Worm (Caenorhabditis elegans) whole organism, young adult: ENCODE measurements around the gene F52C9.3.

ENCODE experiments used
- B0035.1 ChIP-seq: sonication (generic microtip); optimal IDR thresholded peaks from 2 replicates; lab custom pipeline; 2016; ENCODE audit warnings: missing genetic modification characterization, mild to moderate bottlenecking, missing compliant biosample characterization, missing genotype, missing genetic modification reagents
- B0336.3 ChIP-seq: fragments of 200-800 bp; sonication (Bioruptor generic); IDR thresholded peaks from 2 replicates; pipeline ENCODE4 v1.3.6; 2022; ENCODE audit warnings: missing genetic modification characterization, missing compliant biosample characterization
- C17E4.6 ChIP-seq: fragments of 200-800 bp; sonication (Bioruptor generic); IDR thresholded peaks from 2 replicates; pipeline ENCODE4 v1.3.6; 2022; ENCODE audit warnings: missing genetic modification reagents, missing genetic modification characterization, missing compliant biosample characterization
- D2030.7 ChIP-seq: fragments of 200-800 bp; sonication (Bioruptor generic); IDR thresholded peaks from 2 replicates; pipeline ENCODE4 v1.3.6; 2022; ENCODE audit warnings: missing genetic modification reagents, missing genetic modification characterization, missing compliant biosample characterization
- F10E7.11 ChIP-seq: sonication (generic microtip); optimal IDR thresholded peaks from 2 replicates; lab custom pipeline; 2017; ENCODE audit warnings: mild to moderate bottlenecking, missing genetic modification characterization, moderate library complexity, missing compliant biosample characterization
- F22D6.2 ChIP-seq: sonication (generic microtip); optimal IDR thresholded peaks from 2 replicates; lab custom pipeline; 2016; ENCODE audit warnings: mild to moderate bottlenecking, missing genetic modification characterization, missing compliant biosample characterization
- F55B11.4 ChIP-seq: sonication (generic microtip); optimal IDR thresholded peaks from 2 replicates; lab custom pipeline; 2016; ENCODE audit warnings: missing compliant biosample characterization, missing genetic modification characterization, borderline replicate concordance; ENCODE audit not compliant: insufficient read depth
- K12H6.12 ChIP-seq: fragments of 200-800 bp; sonication (Bioruptor generic); optimal IDR thresholded peaks from 2 replicates; lab custom pipeline; 2018; ENCODE audit warnings: mild to moderate bottlenecking, missing genetic modification characterization, missing compliant biosample characterization
- T07F8.4 ChIP-seq: sonication (generic microtip); optimal IDR thresholded peaks from 2 replicates; lab custom pipeline; 2016; ENCODE audit warnings: mild to moderate bottlenecking, missing genetic modification characterization, moderate library complexity, missing compliant biosample characterization
- Y53G8AR.9 ChIP-seq: fragments of 200-800 bp; sonication (Bioruptor generic); conservative IDR thresholded peaks from 2 replicates; pipeline ENCODE4 v1.3.6; 2022; ENCODE audit warnings: missing genetic modification reagents, missing genetic modification characterization, missing compliant biosample characterization
- Y95B8A.8 ChIP-seq: fragments of 200-800 bp; sonication (Bioruptor generic); IDR thresholded peaks from 2 replicates; pipeline ENCODE4 v1.3.6; 2022; ENCODE audit warnings: missing genetic modification reagents, missing genetic modification characterization, missing compliant biosample characterization
- ZK185.1 ChIP-seq: sonication (generic microtip); optimal IDR thresholded peaks from 2 replicates; lab custom pipeline; 2016; ENCODE audit warnings: mild to moderate bottlenecking, missing genetic modification characterization, missing compliant biosample characterization; ENCODE audit not compliant: poor library complexity, severe bottlenecking
- aptf-2 ChIP-seq: fragments of 200-800 bp; sonication (Bioruptor generic); conservative IDR thresholded peaks from 2 replicates; pipeline ENCODE4 v1.3.6; 2022; ENCODE audit warnings: missing genetic modification reagents, missing genetic modification characterization, missing compliant biosample characterization
- atf-7 ChIP-seq: sonication (generic microtip); optimal IDR thresholded peaks from 2 replicates; lab custom pipeline; 2017; ENCODE audit warnings: mild to moderate bottlenecking, missing genetic modification characterization, missing compliant biosample characterization
- attf-5 ChIP-seq: fragments of 200-800 bp; sonication (Bioruptor generic); optimal IDR thresholded peaks from 2 replicates; lab custom pipeline; 2018; ENCODE audit warnings: mild to moderate bottlenecking, missing genetic modification characterization, missing compliant biosample characterization
- bed-2 ChIP-seq: fragments of 200-800 bp; sonication (Bioruptor generic); IDR thresholded peaks from 2 replicates; pipeline ENCODE4 v1.3.6; 2022; ENCODE audit warnings: missing genetic modification reagents, missing genetic modification characterization, missing compliant biosample characterization
- cebp-1 ChIP-seq, 2 experiments: fragments of 200-800 bp in 1 of 2; sonication (Bioruptor generic) in 1 of 2; sonication (generic microtip) in 1 of 2; IDR thresholded peaks in 1 of 2; optimal IDR thresholded peaks in 1 of 2; 2 replicates each; pipeline versions ENCODE4 v1.3.6 to Lab custom; 2017 to 2022; ENCODE audit warnings: missing compliant biosample characterization in 2 of 2, missing genetic modification characterization in 2 of 2, mild to moderate bottlenecking in 1 of 2, missing genetic modification reagents in 1 of 2, moderate library complexity in 1 of 2
- ceh-58 ChIP-seq: fragments of 200-800 bp; sonication (Bioruptor generic); IDR thresholded peaks from 2 replicates; pipeline ENCODE4 v1.3.6; 2022; ENCODE audit warnings: missing genetic modification characterization, missing compliant biosample characterization
- chd-7 ChIP-seq: sonication (generic microtip); optimal IDR thresholded peaks from 2 replicates; lab custom pipeline; 2016; ENCODE audit warnings: mild to moderate bottlenecking, missing genetic modification characterization, moderate library complexity, missing compliant biosample characterization
- dpl-1 ChIP-seq: fragments of 150-350 bp; optimal IDR thresholded peaks from 2 replicates; lab custom pipeline; 2014; ENCODE audit warnings: missing biosample characterization, missing genetic modification reagents, missing genetic modification characterization
- egl-18 ChIP-seq: fragments of 200-800 bp; sonication (Bioruptor generic); IDR thresholded peaks from 2 replicates; pipeline ENCODE4 v1.3.6; 2022; ENCODE audit warnings: missing genetic modification reagents, missing genetic modification characterization, missing compliant biosample characterization
- ets-4 ChIP-seq: fragments of 200-800 bp; sonication (Bioruptor generic); optimal IDR thresholded peaks from 2 replicates; lab custom pipeline; 2018; ENCODE audit warnings: mild to moderate bottlenecking, missing genetic modification characterization, missing compliant biosample characterization
- him-1 ChIP-seq: sonication (generic microtip); optimal IDR thresholded peaks from 2 replicates; lab custom pipeline; 2016; ENCODE audit warnings: missing genotype, missing genetic modification reagents, missing genetic modification characterization, missing compliant biosample characterization
- hmg-20 ChIP-seq: fragments of 200-800 bp; sonication (Bioruptor generic); IDR thresholded peaks from 2 replicates; pipeline ENCODE4 v1.3.6; 2022; ENCODE audit warnings: missing genetic modification reagents, missing genetic modification characterization, missing compliant biosample characterization
- hsf-1 ChIP-seq: fragments of 200-800 bp; sonication (Bioruptor generic); IDR thresholded peaks from 2 replicates; pipeline ENCODE4 v1.3.6; 2022; ENCODE audit warnings: missing genetic modification reagents, missing genetic modification characterization, missing compliant biosample characterization
- lag-1 ChIP-seq: fragments of 200-800 bp; sonication (Bioruptor generic); IDR thresholded peaks from 2 replicates; pipeline ENCODE4 v1.3.6; 2022; ENCODE audit warnings: missing genetic modification reagents, missing genetic modification characterization, missing compliant biosample characterization
- lin-35 ChIP-seq, 3 experiments: fragments of 150-350 bp in 2 of 3; sonication (generic microtip) in 1 of 3; optimal IDR thresholded peaks; 2 replicates each; lab custom pipeline; 2014 to 2018; ENCODE audit warnings: missing biosample characterization in 3 of 3, missing genetic modification characterization in 3 of 3, missing genetic modification reagents in 3 of 3
- lin-40 ChIP-seq: sonication (generic microtip); optimal IDR thresholded peaks from 2 replicates; lab custom pipeline; 2016; ENCODE audit warnings: missing genetic modification characterization, mild to moderate bottlenecking, missing compliant biosample characterization, missing genotype, missing genetic modification reagents
- madf-10 ChIP-seq: sonication (generic microtip); optimal IDR thresholded peaks from 2 replicates; lab custom pipeline; 2016; ENCODE audit warnings: mild to moderate bottlenecking, missing genetic modification characterization, missing compliant biosample characterization
- madf-8 ChIP-seq: fragments of 200-800 bp; sonication (Bioruptor generic); conservative IDR thresholded peaks from 2 replicates; pipeline ENCODE4 v1.3.6; 2022; ENCODE audit warnings: missing genetic modification reagents, missing genetic modification characterization, missing compliant biosample characterization
- nfya-1 ChIP-seq: sonication (generic microtip); optimal IDR thresholded peaks from 2 replicates; lab custom pipeline; 2017; ENCODE audit warnings: antibody characterized with exemption, missing compliant biosample characterization, missing genetic modification characterization, borderline replicate concordance; ENCODE audit not compliant: insufficient read depth
- nfyb-1 ChIP-seq: fragments of 200-800 bp; sonication (Bioruptor generic); IDR thresholded peaks from 2 replicates; pipeline ENCODE4 v1.3.6; 2022; ENCODE audit warnings: missing genetic modification reagents, missing genetic modification characterization, missing compliant biosample characterization
- nhr-120 ChIP-seq: fragments of 200-800 bp; sonication (Bioruptor generic); IDR thresholded peaks from 2 replicates; pipeline ENCODE4 v1.3.6; 2022; ENCODE audit warnings: missing genetic modification characterization, missing compliant biosample characterization
- pha-4 ChIP-seq: fragments of 150-350 bp; sonication (generic microtip); optimal IDR thresholded peaks from 2 replicates; lab custom pipeline; 2014; ENCODE audit warnings: missing biosample characterization, missing genetic modification reagents, missing genetic modification characterization
- rcor-1 ChIP-seq: fragments of 200-800 bp; sonication (Bioruptor generic); IDR thresholded peaks from 2 replicates; pipeline ENCODE4 v1.3.6; 2022; ENCODE audit warnings: missing genetic modification reagents, missing genetic modification characterization, missing compliant biosample characterization
- sea-2 ChIP-seq: fragments of 200-800 bp; sonication (Bioruptor generic); IDR thresholded peaks from 2 replicates; pipeline ENCODE4 v1.3.6; 2022; ENCODE audit warnings: missing genetic modification characterization, missing compliant biosample characterization
- snpc-4 ChIP-seq, 5 experiments: fragments of 150-350 bp in 1 of 5; sonication (generic microtip) in 4 of 5; optimal IDR thresholded peaks; 2 replicates each; lab custom pipeline; 2014 to 2018; ENCODE audit warnings: missing genetic modification characterization in 5 of 5, missing biosample characterization in 3 of 5, antibody characterized with exemption in 2 of 5, mild to moderate bottlenecking in 2 of 5, missing compliant biosample characterization in 2 of 5, missing genotype in 2 of 5, moderate library complexity in 2 of 5, missing genetic modification reagents in 1 of 5
- somi-1 ChIP-seq: fragments of 200-800 bp; sonication (Bioruptor generic); optimal IDR thresholded peaks from 2 replicates; lab custom pipeline; 2018; ENCODE audit warnings: mild to moderate bottlenecking, missing genetic modification characterization, missing compliant biosample characterization
- tbp1 ChIP-seq: fragments of 200-800 bp; sonication (Bioruptor generic); optimal IDR thresholded peaks from 2 replicates; lab custom pipeline; 2018; ENCODE audit warnings: mild to moderate bottlenecking, missing genetic modification characterization, missing compliant biosample characterization
- zim-3 ChIP-seq: sonication (generic microtip); optimal IDR thresholded peaks from 2 replicates; lab custom pipeline; 2017; ENCODE audit warnings: mild to moderate bottlenecking, missing genetic modification characterization, moderate library complexity, missing compliant biosample characterization
- ztf-26 ChIP-seq: sonication (generic microtip); optimal IDR thresholded peaks from 2 replicates; lab custom pipeline; 2017; ENCODE audit warnings: missing genetic modification characterization, missing compliant biosample characterization

F52C9.3 gene

ce11 chrIII:5349250-5349649 is 27.6 kb downstream of the F52C9.3 start, which contains the start of gene thoc-5 (continued):
- TF ChIP-seq F22D6.2 (tag; lab: Kevin White, UChicago) (peak; percentile 63), B0035.1 (no peak), D2030.7 (GFP tag; lab: Robert Waterston, UW) (peak; percentile 22; the same call in 1 of the 2 replicates), lag-1 (GFP tag; lab: Robert Waterston, UW) (0 out of 2 replicates have a peak, but pooled peaks have one; percentile 74), F10E7.11 (peak; percentile 38), snpc-4 (GFP tag; optimal IDR thresholded peaks at IDR 0.05; lab: Kevin White, UChicago) (no peak), snpc-4 (tag; optimal IDR thresholded peaks at IDR 0.05; lab: Kevin White, UChicago) (peak in 1 of 4 experiments; percentile 12), zim-3 (tag; lab: Kevin White, UChicago) (peak; percentile 32), rcor-1 (GFP tag; lab: Robert Waterston, UW) (peak; percentile 69), madf-8 (GFP tag; lab: Robert Waterston, UW) (peak; percentile 47), madf-10 (tag; lab: Kevin White, UChicago) (peak; percentile 32), nfya-1 (tag; lab: Kevin White, UChicago) (no peak), chd-7 (no peak), T07F8.4 (tag; lab: Kevin White, UChicago) (no peak), lin-40 (tag; lab: Kevin White, UChicago) (peak; percentile 66), lin-35 (GFP tag; optimal IDR thresholded peaks at IDR 0.05; lab: Kevin White, UChicago) (peak in 2 of 3 experiments; percentile 20 to 93), ZK185.1 (tag; lab: Kevin White, UChicago) (peak; percentile 82), bed-2 (GFP tag; lab: Robert Waterston, UW) (peak; percentile 86), nhr-120 (no peak), Y53G8AR.9 (GFP tag; lab: Robert Waterston, UW) (no peak; the same call in 1 of the 2 replicates), hmg-20 (GFP tag; lab: Robert Waterston, UW) (peak; percentile 59; the same call in 1 of the 2 replicates), dpl-1 (GFP tag; lab: Kevin White, UChicago) (peak; percentile 83), K12H6.12 (tag; lab: Kevin White, UChicago) (peak; percentile 63)

DNA sequence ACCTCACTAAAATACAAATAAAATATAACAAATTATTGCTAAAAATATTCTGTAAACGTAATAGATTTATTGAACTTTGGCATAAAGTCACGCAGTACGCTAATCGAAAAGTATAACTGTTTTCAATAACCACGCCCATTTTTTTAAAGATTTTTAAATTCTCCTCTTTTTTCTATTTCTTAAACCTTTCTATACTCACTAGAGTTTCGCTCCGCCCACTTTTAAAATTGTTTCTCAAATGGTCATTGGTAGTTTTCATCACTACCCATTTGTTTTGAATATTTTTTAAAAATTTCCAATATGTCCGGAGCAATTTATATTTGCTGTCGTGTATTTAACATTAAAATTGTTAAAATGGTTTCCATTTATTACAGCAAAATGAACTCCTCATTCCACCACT is 40.2 kb downstream of the F52C9.3 start, which contains the start of gene Y32H12A.1:
Gene Y32H12A.1 (plus strand): TSS at position 301 of the 400 bp plus-strand sequence.
- TF ChIP-seq ZK185.1 (tag; lab: Kevin White, UChicago) = no peak
- no peak for TF ChIP-seq atf-7
- TF ChIP-seq Y95B8A.8 (GFP tag; lab: Robert Waterston, UW) = no peak

DNA sequence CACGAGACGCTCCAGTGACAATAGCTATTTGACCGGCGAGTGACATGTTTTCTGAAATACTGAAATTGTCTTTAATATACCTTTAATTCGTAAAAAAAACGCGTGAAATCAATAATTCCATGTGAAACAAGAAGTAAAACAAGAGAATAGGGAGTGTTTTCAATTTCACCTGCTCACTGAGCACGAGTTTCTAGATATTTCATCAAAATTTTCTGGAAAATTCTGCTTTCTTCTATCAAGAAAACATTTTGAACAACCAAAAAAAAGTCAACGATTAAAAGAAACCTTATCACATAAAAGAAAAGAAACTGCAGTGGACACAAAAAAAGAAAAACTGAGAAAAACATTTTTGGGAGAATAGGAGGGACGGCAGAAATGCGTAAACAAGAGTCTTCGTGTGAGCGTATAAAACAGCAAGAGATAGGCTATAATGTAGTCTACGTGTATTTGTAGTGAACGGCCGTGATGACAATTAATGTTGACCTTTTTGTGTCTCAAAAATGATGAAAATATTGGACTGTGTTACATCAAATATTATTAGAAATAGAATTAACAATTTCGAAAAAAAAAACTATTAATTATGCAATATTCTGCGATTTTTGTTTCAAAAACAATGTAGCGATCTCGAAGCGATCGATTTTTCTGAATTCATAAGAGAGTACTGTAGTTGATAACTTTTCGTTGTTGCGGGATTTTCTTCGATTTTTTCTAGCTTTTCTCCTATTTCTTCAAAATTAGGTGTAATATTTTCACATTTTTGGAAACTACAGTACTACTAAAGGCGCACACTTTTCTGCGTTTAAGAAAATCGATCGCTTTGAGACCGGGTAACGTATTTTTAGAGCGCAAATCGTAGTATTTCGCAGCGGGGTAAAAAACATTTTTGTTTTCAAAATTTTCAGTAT is 46.6 kb downstream of the F52C9.3 start, which contains the start of gene dhs-9:
Gene dhs-9 (minus strand): TSS at position 51 of the 905 bp plus-strand sequence.
- peak; percentile 20 for TF ChIP-seq him-1 (tag; lab: Kevin White, UChicago)
- no peak for TF ChIP-seq aptf-2 (GFP tag; lab: Robert Waterston, UW)
- no peak for TF ChIP-seq sea-2 (GFP tag; lab: Robert Waterston, UW)
- peak; percentile 34 for TF ChIP-seq lin-40 (tag; lab: Kevin White, UChicago)
- no peak for TF ChIP-seq C17E4.6 (GFP tag; lab: Robert Waterston, UW)
- TF ChIP-seq hmg-20 (GFP tag; lab: Robert Waterston, UW) = no peak
- TF ChIP-seq tbp1 (GFP tag; lab: Kevin White, UChicago) = no peak
- TF ChIP-seq hsf-1 (GFP tag; lab: Robert Waterston, UW) = no peak
- peak; percentile 32 for TF ChIP-seq pha-4 (tag; lab: Kevin White, UChicago)
- no peak for TF ChIP-seq Y95B8A.8 (GFP tag; lab: Robert Waterston, UW)
- TF ChIP-seq ets-4 = no peak
- no peak for TF ChIP-seq cebp-1 (GFP tag; IDR thresholded peaks at IDR 0.05; lab: Robert Waterston, UW)
- peak; percentile 12 for TF ChIP-seq cebp-1 (tag; optimal IDR thresholded peaks at IDR 0.05; lab: Kevin White, UChicago)
- TF ChIP-seq somi-1 = no peak
- peak; percentile 18 for TF ChIP-seq attf-5 (GFP tag; lab: Kevin White, UChicago)
- no peak for TF ChIP-seq B0336.3 (GFP tag; lab: Robert Waterston, UW)
- TF ChIP-seq K12H6.12 (tag; lab: Kevin White, UChicago) = no peak
- TF ChIP-seq nfyb-1 (GFP tag; lab: Robert Waterston, UW) = peak; percentile 58; the same call in 1 of the 2 replicates
- TF ChIP-seq egl-18 = no peak
- no peak for TF ChIP-seq ceh-58 (GFP tag; lab: Robert Waterston, UW)
- no peak for TF ChIP-seq ztf-26
- no peak for TF ChIP-seq F55B11.4 (tag; lab: Kevin White, UChicago)
- TF ChIP-seq nfya-1 (tag; lab: Kevin White, UChicago) = no peak
